Fruit fly (Drosophila melanogaster): ENCODE results near the gene CG43760.

DNA sequence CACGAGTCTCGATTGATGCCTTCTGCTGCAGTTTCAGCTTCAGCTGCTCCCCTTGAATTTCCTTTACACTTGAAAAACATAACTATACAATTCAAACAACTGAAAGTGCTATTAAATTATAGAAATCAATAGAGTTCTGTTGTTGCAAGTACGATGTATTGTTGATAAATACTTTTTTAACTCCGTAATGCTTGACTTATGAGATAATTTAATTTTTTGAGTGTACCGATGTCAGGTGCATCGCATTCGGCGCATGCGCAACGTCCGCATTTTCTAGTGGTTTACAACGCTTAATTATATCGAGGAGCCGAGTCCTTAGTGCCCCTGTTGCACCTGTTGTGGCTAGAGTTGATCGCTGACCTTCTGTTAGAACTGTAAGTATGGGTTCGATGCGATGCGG is 35.2 kb downstream of the CG43760 start:
- TF ChIP-seq CG12768 (GFP tag; optimal IDR thresholded peaks at IDR 0.05) (no peak), cic (GFP tag; optimal IDR thresholded peaks at IDR 0.05) (no peak), CG7101 (tag; optimal IDR thresholded peaks at IDR 0.05) (no peak), CG7045 (GFP tag; optimal IDR thresholded peaks at IDR 0.05) (no peak), CG14711 (tag; optimal IDR thresholded peaks at IDR 0.05) (no peak), cnc (optimal IDR thresholded peaks at IDR 0.05) (no peak), CG11617 (GFP tag; optimal IDR thresholded peaks at IDR 0.05) (no peak), kay (GFP tag; ENCODE audit: borderline replicate concordance) (no peak), CG1620 (GFP tag; optimal IDR thresholded peaks at IDR 0.05) (no peak)
